Worm (Caenorhabditis elegans): ENCODE data around the gene mbk-2.

DNA sequence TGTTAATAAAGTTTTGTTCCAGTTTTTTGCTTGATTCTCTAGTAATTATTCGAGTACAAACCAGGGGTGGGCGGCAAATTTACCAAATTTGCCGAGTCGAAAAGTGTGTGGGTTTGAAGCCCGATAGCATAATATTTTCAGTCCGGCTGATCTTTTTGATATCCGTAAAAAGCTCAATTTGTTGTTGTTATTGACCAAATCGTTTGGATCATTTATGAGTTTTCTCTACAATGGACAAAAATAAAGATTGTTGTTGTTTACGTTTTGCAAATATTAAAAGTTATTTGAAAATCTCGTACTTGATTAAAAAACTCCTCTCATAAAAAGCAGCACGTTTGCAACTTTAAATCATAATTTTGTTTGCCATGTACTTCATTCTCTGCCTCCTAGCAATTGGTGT is 47.1 kb downstream of the mbk-2 start, which contains the start of gene scl-1:
- TF ChIP-seq nhr-28 (tag; optimal IDR thresholded peaks at IDR 0.05) (no peak), elt-3 (tag; optimal IDR thresholded peaks at IDR 0.05) (no peak), unc-62 (GFP tag; optimal IDR thresholded peaks at IDR 0.05) (no peak), nhr-76 (tag; optimal IDR thresholded peaks at IDR 0.05) (no peak)
